Worm (Caenorhabditis elegans): ENCODE results near the gene unc-39.

unc-39 gene

ce11 chrV:14352032-14352431 lies 20.8 kb upstream of the unc-39 start:
- TF ChIP-seq W03F9.2 (tag; optimal IDR thresholded peaks at IDR 0.05) (no peak), dao-5 (tag; optimal IDR thresholded peaks at IDR 0.05) (no peak), him-1 (tag; optimal IDR thresholded peaks at IDR 0.05) (no peak)

- TF ChIP-seq him-1 (tag; optimal IDR thresholded peaks at IDR 0.05) (no peak), dao-5 (tag; optimal IDR thresholded peaks at IDR 0.05) (peak; percentile 71)
Observed at ce11 chrV:14354258-14354877, 18.5 kb upstream of the unc-39 start, which contains the start of gene Y49A3A.3. TSS of gene Y49A3A.3 (plus strand) at chrV:14354410.

ce11 chrV:14355738-14356368 lies 17.0 kb upstream of the unc-39 start, which contains the start of gene cyn-1:
TSS of gene cyn-1 (plus strand) at chrV:14356076.
- TF ChIP-seq W03F9.2 (tag; optimal IDR thresholded peaks at IDR 0.05) = peak; percentile 89
- TF ChIP-seq him-1 (tag; optimal IDR thresholded peaks at IDR 0.05) = peak; percentile 53
- TF ChIP-seq dao-5 (tag; optimal IDR thresholded peaks at IDR 0.05) = no peak

- TF ChIP-seq dao-5 (tag; optimal IDR thresholded peaks at IDR 0.05) = no peak
- TF ChIP-seq him-1 (tag; optimal IDR thresholded peaks at IDR 0.05) = no peak
- TF ChIP-seq W03F9.2 (tag; optimal IDR thresholded peaks at IDR 0.05) = no peak
Observed at ce11 chrV:14358577-14358976, 14.3 kb upstream of the unc-39 start, which contains the start of gene Y49A3A.4. TSS of gene Y49A3A.4 (minus strand) at chrV:14358890.

- TF ChIP-seq dao-5 (tag; optimal IDR thresholded peaks at IDR 0.05) (no peak), him-1 (tag; optimal IDR thresholded peaks at IDR 0.05) (no peak), W03F9.2 (tag; optimal IDR thresholded peaks at IDR 0.05) (no peak)
Observed at ce11 chrV:14361973-14362372, 10.9 kb upstream of the unc-39 start.

ce11 chrV:14364586-14365248 lies 8.2 kb upstream of the unc-39 start:
- TF ChIP-seq W03F9.2 (tag; optimal IDR thresholded peaks at IDR 0.05) = no peak
- no peak for TF ChIP-seq dao-5 (tag; optimal IDR thresholded peaks at IDR 0.05)
- no peak for TF ChIP-seq him-1 (tag; optimal IDR thresholded peaks at IDR 0.05)

ce11 chrV:14366487-14366962 lies 6.3 kb upstream of the unc-39 start:
- TF ChIP-seq him-1 (tag; optimal IDR thresholded peaks at IDR 0.05) = peak; percentile 85
- no peak for TF ChIP-seq dao-5 (tag; optimal IDR thresholded peaks at IDR 0.05)

- TF ChIP-seq him-1 (tag; optimal IDR thresholded peaks at IDR 0.05) = peak; percentile 22
- peak; percentile 14 for TF ChIP-seq W03F9.2 (tag; optimal IDR thresholded peaks at IDR 0.05)
- no peak for TF ChIP-seq dao-5 (tag; optimal IDR thresholded peaks at IDR 0.05)
Observed at ce11 chrV:14368272-14369052, 4.4 kb upstream of the unc-39 start.

- TF ChIP-seq him-1 (tag; optimal IDR thresholded peaks at IDR 0.05) (no peak), dao-5 (tag; optimal IDR thresholded peaks at IDR 0.05) (no peak), W03F9.2 (tag; optimal IDR thresholded peaks at IDR 0.05) (no peak)
Observed at ce11 chrV:14369412-14369811, 3.5 kb upstream of the unc-39 start.

- TF ChIP-seq W03F9.2 (tag; optimal IDR thresholded peaks at IDR 0.05) (no peak), dao-5 (tag; optimal IDR thresholded peaks at IDR 0.05) (no peak), him-1 (tag; optimal IDR thresholded peaks at IDR 0.05) (no peak)
Observed at ce11 chrV:14378052-14378451, 5.2 kb downstream of the unc-39 start.

ce11 chrV:14378986-14379385 lies 6.1 kb downstream of the unc-39 start, which contains the start of gene npr-43:
TSS of gene npr-43 (minus strand) at chrV:14379086.
- TF ChIP-seq dao-5 (tag; optimal IDR thresholded peaks at IDR 0.05) = no peak
- TF ChIP-seq W03F9.2 (tag; optimal IDR thresholded peaks at IDR 0.05) = no peak

ce11 chrV:14380242-14380641 lies 7.4 kb downstream of the unc-39 start:
- TF ChIP-seq him-1 (tag; optimal IDR thresholded peaks at IDR 0.05) = no peak
- TF ChIP-seq dao-5 (tag; optimal IDR thresholded peaks at IDR 0.05) = no peak
- no peak for TF ChIP-seq W03F9.2 (tag; optimal IDR thresholded peaks at IDR 0.05)

- TF ChIP-seq W03F9.2 (tag; optimal IDR thresholded peaks at IDR 0.05) = no peak
- TF ChIP-seq dao-5 (tag; optimal IDR thresholded peaks at IDR 0.05) = no peak
- TF ChIP-seq him-1 (tag; optimal IDR thresholded peaks at IDR 0.05) = no peak
Observed at ce11 chrV:14391830-14392229, 19.0 kb downstream of the unc-39 start, which contains the start of gene C15H11.10. TSS of gene C15H11.10 (plus strand) at chrV:14392130.
